Worm (Caenorhabditis elegans) whole organism, midembryonic: ENCODE data around the gene got-1.2.

Experiments used
- T22C8.4 ChIP-seq: fragments of 200-800 bp; sonication (Bioruptor generic); IDR thresholded peaks from 2 replicates; pipeline ENCODE4 v1.3.6; 2022; ENCODE audit warnings: missing genetic modification characterization, missing compliant biosample characterization
- med-1 ChIP-seq: sonication (generic microtip); optimal IDR thresholded peaks from 2 replicates; lab custom pipeline; 2017; ENCODE audit warnings: missing genetic modification characterization, mild to moderate bottlenecking, missing compliant biosample characterization, antibody characterized with exemption, missing genetic modification reagents; ENCODE audit not compliant: insufficient read depth
- ztf-23 ChIP-seq: fragments of 200-800 bp; sonication (Bioruptor generic); IDR thresholded peaks from 2 replicates; pipeline ENCODE4 v1.3.6; 2022; ENCODE audit warnings: missing genetic modification reagents, missing genetic modification characterization, missing compliant biosample characterization
- ztf-29 ChIP-seq: fragments of 200-800 bp; sonication (Bioruptor generic); IDR thresholded peaks from 2 replicates; pipeline ENCODE4 v1.3.6; 2022; ENCODE audit warnings: missing genetic modification reagents, missing genetic modification characterization, missing compliant biosample characterization

DNA sequence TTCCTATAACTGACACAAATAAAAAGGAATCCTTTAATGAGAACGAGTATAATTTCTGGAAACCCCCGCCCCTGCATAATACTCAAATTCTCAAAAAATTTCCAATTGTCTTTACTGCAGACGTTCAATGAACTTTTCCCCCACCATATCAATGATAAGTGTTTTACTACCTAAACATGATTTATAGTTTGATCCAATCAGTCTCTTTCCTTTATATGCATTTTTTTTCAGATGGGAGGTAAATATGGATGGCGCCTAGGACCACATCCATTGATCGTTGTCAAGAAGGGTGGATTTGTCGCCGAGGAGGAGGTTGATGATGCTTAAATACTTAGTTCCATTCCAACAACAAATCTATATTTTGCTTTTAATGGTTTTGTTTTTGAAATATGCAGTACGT lies 5.8 kb downstream of the got-1.2 start:
- TF ChIP-seq ztf-29 (GFP tag; lab: Robert Waterston, UW) (no peak), ztf-23 (GFP tag; lab: Robert Waterston, UW) (no peak), T22C8.4 (GFP tag; lab: Robert Waterston, UW) (no peak), med-1 (GFP tag; lab: Kevin White, UChicago) (no peak)
